Worm (Caenorhabditis elegans) whole organism, L2 larva: ENCODE results near the gene fbxa-63.

Experiments used
- F13H6.1 ChIP-seq: sonication (generic microtip); optimal IDR thresholded peaks from 2 replicates; lab custom pipeline; 2016; ENCODE audit warnings: missing genetic modification characterization, missing compliant biosample characterization
- lin-39 ChIP-seq: fragments of 150-350 bp; optimal IDR thresholded peaks from 2 replicates; lab custom pipeline; 2014; ENCODE audit warnings: missing biosample characterization, missing genetic modification reagents, missing genetic modification characterization
- mab-5 ChIP-seq: fragments of 150-350 bp; optimal IDR thresholded peaks from 2 replicates; lab custom pipeline; 2014; ENCODE audit warnings: missing biosample characterization, missing genetic modification characterization
- nhr-6 ChIP-seq: fragments of 150-350 bp; optimal IDR thresholded peaks from 2 replicates; lab custom pipeline; 2014; ENCODE audit warnings: missing biosample characterization, missing genetic modification characterization

DNA sequence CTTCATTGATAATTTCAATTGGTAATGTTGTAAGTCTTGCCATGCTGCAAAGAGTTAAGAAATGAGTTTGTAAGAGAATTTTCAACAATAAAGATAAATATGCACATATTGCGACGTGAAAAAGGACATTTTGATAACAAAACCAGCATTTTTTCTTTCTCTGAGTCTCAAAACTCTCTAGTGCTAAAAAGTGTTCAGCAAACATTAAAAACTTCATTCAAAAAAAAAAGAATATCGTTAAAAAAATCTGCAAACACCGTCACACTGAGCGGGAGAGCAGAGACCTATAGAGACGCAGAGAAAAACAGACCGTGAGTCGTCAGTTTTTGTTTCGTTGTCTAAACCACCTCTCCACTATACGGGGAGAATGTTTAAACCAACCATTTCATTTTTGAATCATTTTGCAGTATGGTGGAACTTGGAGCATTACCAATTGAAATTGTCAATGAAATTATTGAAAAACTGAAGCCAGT is 5.8 kb downstream of the fbxa-63 start, which contains the start of the genes fbxa-76 and fbxa-77:
- TF ChIP-seq nhr-6, result no peak
- no peak for TF ChIP-seq lin-39 (tag; lab: Kevin White, UChicago)
- peak; percentile 52 for TF ChIP-seq F13H6.1 (tag; lab: Kevin White, UChicago)
- TF ChIP-seq mab-5 (tag; lab: Kevin White, UChicago), result no peak
